Fruit fly (Drosophila melanogaster) whole organism, embryonic: Measurements from ENCODE around the gene CG6236.

Source experiments
- Bgb ChIP-seq: fragments of 200-800 bp; sonication (Bioruptor generic); IDR thresholded peaks from 2 replicates; pipeline ENCODE4 v1.3.6; 2022; ENCODE audit warnings: missing biosample characterization, missing genetic modification characterization; ENCODE audit not compliant: partially characterized antibody
- CG10321 ChIP-seq: fragments of 200-800 bp; sonication (Bioruptor generic); IDR thresholded peaks from 2 replicates; pipeline ENCODE4 v1.3.6; 2022; ENCODE audit warnings: missing biosample characterization, missing genetic modification characterization
- Dip3 ChIP-seq: fragments of 200-800 bp; sonication (Bioruptor generic); optimal IDR thresholded peaks from 3 replicates; lab custom pipeline; 2016; ENCODE audit warnings: missing biosample characterization, missing genetic modification characterization
- H2.0 ChIP-seq: fragments of 200-800 bp; sonication (Bioruptor generic); IDR thresholded peaks from 2 replicates; pipeline ENCODE4 v1.3.6; 2022; ENCODE audit warnings: missing biosample characterization, missing genetic modification characterization
- HLH4C ChIP-seq: fragments of 200-800 bp; sonication (Bioruptor generic); IDR thresholded peaks from 3 replicates; pipeline ENCODE4 v1.3.6; 2022; ENCODE audit warnings: missing biosample characterization, missing genetic modification characterization; ENCODE audit not compliant: partially characterized antibody
- Hr3 ChIP-seq: fragments of 200-800 bp; sonication (Bioruptor generic); optimal IDR thresholded peaks from 3 replicates; lab custom pipeline; 2016; ENCODE audit warnings: missing biosample characterization, missing genetic modification characterization
- Taf1 ChIP-seq: fragments of 200-800 bp; sonication (Bioruptor generic); IDR thresholded peaks from 2 replicates; pipeline ENCODE4 v1.3.6; 2022; ENCODE audit warnings: missing biosample characterization, missing genetic modification characterization
- hbn ChIP-seq: fragments of 200-800 bp; sonication (Bioruptor generic); IDR thresholded peaks from 2 replicates; pipeline ENCODE4 v1.3.6; 2022; ENCODE audit warnings: missing biosample characterization, missing genetic modification characterization; ENCODE audit not compliant: partially characterized antibody
- psq ChIP-seq: fragments of 200-800 bp; sonication (Bioruptor generic); optimal IDR thresholded peaks from 2 replicates; lab custom pipeline; 2017; ENCODE audit warnings: missing biosample characterization, missing genetic modification characterization
- ssp ChIP-seq: fragments of 200-800 bp; sonication (Bioruptor generic); IDR thresholded peaks from 2 replicates; pipeline ENCODE4 v1.3.6; 2022; ENCODE audit warnings: missing biosample characterization, missing genetic modification characterization

dm6 chr3R:15309924-15310323, 18.1 kb downstream of the CG6236 start, which contains the start of gene Tm2:
- TF ChIP-seq hbn, result no peak
- no peak for TF ChIP-seq Dip3
- TF ChIP-seq HLH4C (GFP tag; lab: Robert Waterston, UW), result no peak
- TF ChIP-seq H2.0 (GFP tag; lab: Robert Waterston, UW), result no peak
- no peak for TF ChIP-seq Taf1 (GFP tag; lab: Robert Waterston, UW)
- no peak for TF ChIP-seq ssp (GFP tag; lab: Robert Waterston, UW)
- TF ChIP-seq psq (GFP tag; lab: Kevin White, UChicago), result no peak
- TF ChIP-seq Hr3 (GFP tag; lab: Kevin White, UChicago), result no peak
- TF ChIP-seq CG10321 (GFP tag; lab: Robert Waterston, UW), result no peak
- no peak for TF ChIP-seq Bgb (GFP tag; lab: Robert Waterston, UW)
